Worm (Caenorhabditis elegans) whole organism, L4/young adult: ENCODE results near the gene dcaf-13.

Experiments
- W03F9.2 ChIP-seq: fragments of 150-350 bp; optimal IDR thresholded peaks from 2 replicates; lab custom pipeline; 2014; ENCODE audit warnings: missing biosample characterization, missing genetic modification characterization
- dao-5 ChIP-seq: sonication (generic microtip); optimal IDR thresholded peaks from 2 replicates; lab custom pipeline; 2016; ENCODE audit warnings: missing genotype, missing genetic modification characterization, moderate library complexity, missing compliant biosample characterization
- him-1 ChIP-seq: sonication (generic microtip); optimal IDR thresholded peaks from 2 replicates; lab custom pipeline; 2016; ENCODE audit warnings: missing genotype, missing genetic modification reagents, missing genetic modification characterization, missing compliant biosample characterization

DNA sequence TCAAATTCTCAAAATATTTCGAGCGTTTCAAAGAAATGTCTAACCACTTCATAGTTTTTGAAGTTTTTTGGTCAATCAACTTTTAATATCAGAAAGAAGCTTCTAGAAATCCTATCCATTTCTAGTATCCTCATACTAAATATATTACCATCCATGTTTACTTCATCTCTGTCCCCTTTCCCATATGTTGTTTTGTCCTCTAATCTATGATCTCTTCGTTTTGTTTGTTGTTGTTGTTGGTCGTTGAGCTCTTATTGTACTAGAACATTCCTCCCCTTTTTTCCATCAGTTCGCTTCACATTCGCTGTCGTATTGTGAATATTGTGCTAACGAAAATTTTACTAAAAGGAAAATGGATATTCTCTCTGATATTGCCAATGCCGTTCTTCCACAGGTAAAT is 7.4 kb downstream of the dcaf-13 start, which contains the start of gene sod-5:
- TF ChIP-seq him-1 (tag; lab: Kevin White, UChicago) (no peak), dao-5 (tag; lab: Kevin White, UChicago) (no peak), W03F9.2 (no peak)
